Fruit fly (Drosophila melanogaster) whole organism, wandering third instar larva: Measurements from ENCODE around the gene RabX6.

Experiments used
- Abd-B ChIP-seq: fragments of >200 bp; optimal IDR thresholded peaks from 2 replicates; lab custom pipeline; 2017; ENCODE audit warnings: missing biosample characterization, missing genetic modification characterization
- CG32264 ChIP-seq: fragments of 200-800 bp; sonication (Bioruptor generic); optimal IDR thresholded peaks from 2 replicates; lab custom pipeline; 2016; ENCODE audit warnings: missing biosample characterization, missing genetic modification characterization
- CG9705 ChIP-seq: fragments of 200-800 bp; sonication (Bioruptor generic); optimal IDR thresholded peaks from 2 replicates; lab custom pipeline; 2018; ENCODE audit warnings: missing biosample characterization, mild to moderate bottlenecking, missing genetic modification characterization
- CrebA ChIP-seq: fragments of 200-800 bp; sonication (Bioruptor generic); optimal IDR thresholded peaks from 2 replicates; lab custom pipeline; 2016; ENCODE audit warnings: missing biosample characterization, mild to moderate bottlenecking, missing genetic modification characterization, borderline replicate concordance
- Dfd ChIP-seq: fragments of >200 bp; optimal IDR thresholded peaks from 2 replicates; lab custom pipeline; 2017; ENCODE audit warnings: missing biosample characterization, missing genetic modification characterization
- Dif ChIP-seq: fragments of 200-275, 200-300 bp; sonication (Bioruptor generic); optimal IDR thresholded peaks from 2 replicates; lab custom pipeline; 2018; ENCODE audit warnings: missing biosample characterization, missing genetic modification characterization; ENCODE audit not compliant: partially characterized antibody
- GATAd ChIP-seq: sonication (Bioruptor generic); optimal IDR thresholded peaks from 2 replicates; lab custom pipeline; 2016; ENCODE audit warnings: missing biosample characterization, missing genetic modification characterization
- HLH106 ChIP-seq: fragments of 200-800 bp; optimal IDR thresholded peaks from 3 replicates; lab custom pipeline; 2019; ENCODE audit warnings: missing biosample characterization, mild to moderate bottlenecking, missing genetic modification characterization, moderate library complexity
- Hnf4 ChIP-seq: fragments of 200-800 bp; sonication (Bioruptor generic); optimal IDR thresholded peaks from 2 replicates; lab custom pipeline; 2016; ENCODE audit warnings: missing biosample characterization, mild to moderate bottlenecking, missing genetic modification characterization
- Hr78 ChIP-seq: fragments of >200 bp; optimal IDR thresholded peaks from 2 replicates; lab custom pipeline; 2017; ENCODE audit warnings: missing biosample characterization, missing genetic modification characterization
- Hr83 ChIP-seq: fragments of 200-300 bp; sonication (Bioruptor generic); optimal IDR thresholded peaks from 2 replicates; lab custom pipeline; 2016; ENCODE audit warnings: missing biosample characterization, mild to moderate bottlenecking, missing genetic modification characterization, moderate library complexity; ENCODE audit not compliant: poor library complexity, severe bottlenecking
- Jra ChIP-seq: sonication (Bioruptor generic); optimal IDR thresholded peaks from 2 replicates; lab custom pipeline; 2016; ENCODE audit warnings: missing biosample characterization, missing genetic modification characterization
- Mio ChIP-seq: sonication (Bioruptor generic); optimal IDR thresholded peaks from 2 replicates; lab custom pipeline; 2016; ENCODE audit warnings: missing biosample characterization, missing genetic modification characterization
- Myc ChIP-seq: fragments of >200 bp; optimal IDR thresholded peaks from 2 replicates; lab custom pipeline; 2017
- N ChIP-seq: fragments of >200 bp; optimal IDR thresholded peaks from 2 replicates; lab custom pipeline; 2018; ENCODE audit warnings: missing biosample characterization, missing external identifiers, missing genetic modification characterization
- OdsH ChIP-seq: fragments of 200-800 bp; sonication (Bioruptor generic); optimal IDR thresholded peaks from 2 replicates; lab custom pipeline; 2016; ENCODE audit warnings: missing biosample characterization, mild to moderate bottlenecking, missing genetic modification characterization
- Rel ChIP-seq, 2 experiments: fragments of 200-800 bp; sonication (Bioruptor generic) in 1 of 2; optimal IDR thresholded peaks; 2 replicates in 1 of 2; 3 replicates in 1 of 2; lab custom pipeline; 2016 to 2019; ENCODE audit warnings: mild to moderate bottlenecking in 2 of 2, missing biosample characterization in 2 of 2, missing genetic modification characterization in 2 of 2, moderate library complexity in 1 of 2
- Sp1 ChIP-seq: fragments of 200-800 bp; sonication (Bioruptor generic); optimal IDR thresholded peaks from 3 replicates; lab custom pipeline; 2019; ENCODE audit warnings: missing biosample characterization, mild to moderate bottlenecking, missing genetic modification characterization, moderate library complexity
- Vsx2 ChIP-seq: fragments of 200-300, 225-300 bp; sonication (Bioruptor generic); optimal IDR thresholded peaks from 2 replicates; lab custom pipeline; 2018; ENCODE audit warnings: missing biosample characterization, missing genetic modification characterization; ENCODE audit not compliant: partially characterized antibody
- br ChIP-seq: fragments of 200-800 bp; sonication (Bioruptor generic); optimal IDR thresholded peaks from 2 replicates; lab custom pipeline; 2016; ENCODE audit warnings: missing biosample characterization, missing genetic modification characterization
- brk ChIP-seq: fragments of 200-800 bp; sonication (Bioruptor generic); optimal IDR thresholded peaks from 2 replicates; lab custom pipeline; 2016; ENCODE audit warnings: missing biosample characterization, mild to moderate bottlenecking, missing genetic modification characterization
- dl ChIP-seq, 2 experiments: fragments of 175-275, 200-275 bp in 1 of 2; fragments of 200-275 bp in 1 of 2; sonication (Bioruptor generic); optimal IDR thresholded peaks; lab custom pipeline; 2018; ENCODE audit warnings: mild to moderate bottlenecking in 2 of 2, missing biosample characterization in 2 of 2, missing genetic modification characterization in 2 of 2, moderate library complexity in 2 of 2; ENCODE audit not compliant: partially characterized antibody in 2 of 2, insufficient read depth in 1 of 2
- dmrt93B ChIP-seq: fragments of 200-800 bp; sonication (Bioruptor generic); optimal IDR thresholded peaks from 2 replicates; lab custom pipeline; 2018; ENCODE audit warnings: missing biosample characterization, mild to moderate bottlenecking, missing genetic modification characterization
- dsf ChIP-seq: sonication (Bioruptor generic); optimal IDR thresholded peaks from 2 replicates; lab custom pipeline; 2016; ENCODE audit warnings: missing biosample characterization, missing genetic modification characterization, borderline replicate concordance
- ey ChIP-seq: fragments of 200-800 bp; sonication (Bioruptor generic); optimal IDR thresholded peaks from 2 replicates; lab custom pipeline; 2016; ENCODE audit warnings: missing biosample characterization, missing genetic modification characterization
- foxo ChIP-seq, 2 experiments: fragments of 200-800 bp; sonication (Bioruptor generic); optimal IDR thresholded peaks; 2 replicates in 1 of 2; 3 replicates in 1 of 2; lab custom pipeline; 2016 to 2017; ENCODE audit warnings: missing biosample characterization in 2 of 2, missing genetic modification characterization in 2 of 2
- fru ChIP-seq: fragments of 200-800 bp; sonication (Bioruptor generic); optimal IDR thresholded peaks from 3 replicates; lab custom pipeline; 2016; ENCODE audit warnings: missing biosample characterization, mild to moderate bottlenecking, missing genetic modification characterization
- h ChIP-seq: fragments of 200-800 bp; sonication (Bioruptor generic); optimal IDR thresholded peaks from 3 replicates; lab custom pipeline; 2016; ENCODE audit warnings: missing biosample characterization, mild to moderate bottlenecking, missing genetic modification characterization
- jim ChIP-seq: fragments of 175-275, 200-325 bp; sonication (Bioruptor generic); optimal IDR thresholded peaks from 2 replicates; lab custom pipeline; 2016; ENCODE audit warnings: missing biosample characterization, mild to moderate bottlenecking, missing genetic modification characterization
- lola ChIP-seq: fragments of >200 bp; optimal IDR thresholded peaks from 2 replicates; lab custom pipeline; 2017; ENCODE audit warnings: missing biosample characterization, missing genetic modification characterization
- pan ChIP-seq: fragments of >200 bp; optimal IDR thresholded peaks from 2 replicates; lab custom pipeline; 2017
- psq ChIP-seq: fragments of 200-800 bp; sonication (Bioruptor generic); optimal IDR thresholded peaks from 3 replicates; lab custom pipeline; 2017; ENCODE audit warnings: missing biosample characterization, mild to moderate bottlenecking, missing genetic modification characterization, moderate library complexity
- rgr ChIP-seq: fragments of 200-800 bp; sonication (Bioruptor generic); optimal IDR thresholded peaks from 3 replicates; lab custom pipeline; 2016; ENCODE audit warnings: missing biosample characterization, mild to moderate bottlenecking, missing genetic modification characterization
- sage ChIP-seq: fragments of 200-800 bp; sonication (Bioruptor generic); optimal IDR thresholded peaks from 2 replicates; lab custom pipeline; 2016; ENCODE audit warnings: missing biosample characterization, mild to moderate bottlenecking, missing genetic modification characterization
- sv ChIP-seq: fragments of 200-800 bp; sonication (Bioruptor generic); optimal IDR thresholded peaks from 3 replicates; lab custom pipeline; 2016; ENCODE audit warnings: missing biosample characterization, missing genetic modification characterization
- tai ChIP-seq: sonication (Bioruptor generic); optimal IDR thresholded peaks from 2 replicates; lab custom pipeline; 2016; ENCODE audit warnings: missing biosample characterization, missing genetic modification characterization
- usp ChIP-seq: fragments of >200 bp; optimal IDR thresholded peaks from 2 replicates; lab custom pipeline; 2017; ENCODE audit warnings: missing biosample characterization, missing genetic modification characterization
- woc ChIP-seq: sonication (Bioruptor generic); optimal IDR thresholded peaks from 2 replicates; lab custom pipeline; 2016; ENCODE audit warnings: missing biosample characterization, mild to moderate bottlenecking, missing genetic modification characterization

The RabX6 gene

dm6 chr3L:644111-644718, 46.1 kb upstream of the RabX6 start:
- no peak for TF ChIP-seq GATAd (GFP tag; lab: Kevin White, UChicago)
- TF ChIP-seq N (GFP tag; lab: Kevin White, UChicago), result no peak
- TF ChIP-seq HLH106 (tag; lab: Kevin White, UChicago), result peak; percentile 70
- TF ChIP-seq Dif (GFP tag; lab: Kevin White, UChicago), result no peak
- TF ChIP-seq Sp1 (GFP tag; lab: Kevin White, UChicago), result peak; percentile 68
- no peak for TF ChIP-seq CG9705 (GFP tag; lab: Kevin White, UChicago)
- no peak for TF ChIP-seq Rel (GFP tag; optimal IDR thresholded peaks at IDR 0.05; lab: Kevin White, UChicago)
- TF ChIP-seq Rel (tag; optimal IDR thresholded peaks at IDR 0.05; lab: Kevin White, UChicago), result no peak
- no peak for TF ChIP-seq Vsx2 (GFP tag; lab: Kevin White, UChicago)
- peak; percentile 88 for TF ChIP-seq fru (GFP tag; lab: Kevin White, UChicago)
- TF ChIP-seq br (GFP tag; lab: Kevin White, UChicago), result peak; percentile 85
- TF ChIP-seq Mio, result no peak
- no peak for TF ChIP-seq usp (GFP tag; lab: Kevin White, UChicago)
- TF ChIP-seq ey (GFP tag; lab: Kevin White, UChicago), result peak; percentile 85
- TF ChIP-seq OdsH (GFP tag; lab: Kevin White, UChicago), result peak; percentile 82
- no peak for TF ChIP-seq dl (GFP tag; optimal IDR thresholded peaks at IDR 0.05; lab: Kevin White, UChicago; ENCODE audit: insufficient read depth in 1 of 2, partially characterized antibody in 2 of 2)
- peak; percentile 75 for TF ChIP-seq woc (GFP tag; lab: Kevin White, UChicago)
- TF ChIP-seq CrebA, result no peak
- peak; percentile 89 for TF ChIP-seq Hnf4 (GFP tag; lab: Kevin White, UChicago)
- no peak for TF ChIP-seq jim
- peak in 1 of 2 experiments; percentile 88 for TF ChIP-seq foxo (GFP tag; optimal IDR thresholded peaks at IDR 0.05; lab: Kevin White, UChicago)
- TF ChIP-seq rgr (GFP tag; lab: Kevin White, UChicago), result peak; percentile 87
- TF ChIP-seq dmrt93B (GFP tag; lab: Kevin White, UChicago), result peak; percentile 70
- TF ChIP-seq lola (GFP tag; lab: Kevin White, UChicago), result no peak
- TF ChIP-seq Hr83 (GFP tag; lab: Kevin White, UChicago), result no peak
- peak; percentile 87 for TF ChIP-seq psq (GFP tag; lab: Kevin White, UChicago)
- peak; percentile 62 for TF ChIP-seq CG32264
- TF ChIP-seq Dfd (GFP tag; lab: Kevin White, UChicago), result no peak
- TF ChIP-seq Hr78 (GFP tag; lab: Kevin White, UChicago), result no peak
- no peak for TF ChIP-seq Abd-B (GFP tag; lab: Kevin White, UChicago)
- TF ChIP-seq h (GFP tag; lab: Kevin White, UChicago), result peak; percentile 90
- no peak for TF ChIP-seq tai
- no peak for TF ChIP-seq Myc (lab: Kevin White, UChicago)
- peak; percentile 67 for TF ChIP-seq sv (GFP tag; lab: Kevin White, UChicago)
- TF ChIP-seq brk (GFP tag; lab: Kevin White, UChicago), result no peak
- peak; percentile 64 for TF ChIP-seq Jra
- TF ChIP-seq sage (GFP tag; lab: Kevin White, UChicago), result peak; percentile 49
- TF ChIP-seq pan (lab: Kevin White, UChicago), result no peak
- no peak for TF ChIP-seq dsf (GFP tag; lab: Kevin White, UChicago)

dm6 chr3L:645426-646036, 44.8 kb upstream of the RabX6 start:
- no peak for TF ChIP-seq Rel (GFP tag; optimal IDR thresholded peaks at IDR 0.05; lab: Kevin White, UChicago)
- no peak for TF ChIP-seq Rel (tag; optimal IDR thresholded peaks at IDR 0.05; lab: Kevin White, UChicago)
- no peak for TF ChIP-seq rgr (GFP tag; lab: Kevin White, UChicago)
- no peak for TF ChIP-seq fru (GFP tag; lab: Kevin White, UChicago)
- no peak for TF ChIP-seq Dif (GFP tag; lab: Kevin White, UChicago)
